Worm (Caenorhabditis elegans) whole organism, L4 larva: ENCODE data around the gene B0238.9.

Source experiments
- T26A8.4 ChIP-seq: fragments of 200-800 bp; sonication (Bioruptor generic); IDR thresholded peaks from 2 replicates; pipeline ENCODE4 v1.3.6; 2022; ENCODE audit warnings: missing genetic modification characterization, missing compliant biosample characterization
- daf-12 ChIP-seq: fragments of 150-350 bp; optimal IDR thresholded peaks from 2 replicates; lab custom pipeline; 2014; ENCODE audit warnings: missing biosample characterization, missing genetic modification reagents, missing genetic modification characterization
- egl-27 ChIP-seq: sonication (generic microtip); optimal IDR thresholded peaks from 3 replicates; lab custom pipeline; 2017; ENCODE audit warnings: missing biosample characterization, missing genetic modification reagents, missing genetic modification characterization
- jun-1 ChIP-seq: fragments of 150-350 bp; optimal IDR thresholded peaks from 2 replicates; lab custom pipeline; 2014; ENCODE audit warnings: missing biosample characterization, missing genetic modification reagents, missing genetic modification characterization
- lin-39 ChIP-seq: fragments of 150-350 bp; optimal IDR thresholded peaks from 2 replicates; lab custom pipeline; 2014; ENCODE audit warnings: missing biosample characterization, missing genetic modification reagents, missing genetic modification characterization
- mdl-1 ChIP-seq, 2 experiments: fragments of 150-350 bp in 1 of 2; sonication (generic microtip) in 1 of 2; optimal IDR thresholded peaks; 2 replicates each; lab custom pipeline; 2014 to 2017; ENCODE audit warnings: missing biosample characterization in 2 of 2, missing genetic modification characterization in 2 of 2
- snpc-1.2 ChIP-seq: fragments of 200-800 bp; sonication (Bioruptor generic); IDR thresholded peaks from 2 replicates; pipeline ENCODE4 v1.3.6; 2022; ENCODE audit warnings: missing genetic modification reagents, missing genetic modification characterization, missing compliant biosample characterization
- zag-1 ChIP-seq: fragments of 150-350 bp; optimal IDR thresholded peaks from 2 replicates; lab custom pipeline; 2014; ENCODE audit warnings: missing biosample characterization, missing genetic modification characterization
- zfp-2 ChIP-seq: sonication (generic microtip); optimal IDR thresholded peaks from 2 replicates; lab custom pipeline; 2016; ENCODE audit warnings: mild to moderate bottlenecking, missing genetic modification characterization, missing compliant biosample characterization
- ztf-11 ChIP-seq: fragments of 150-350 bp; optimal IDR thresholded peaks from 2 replicates; lab custom pipeline; 2014; ENCODE audit warnings: missing biosample characterization, missing genetic modification characterization

- TF ChIP-seq lin-39 (tag; lab: Kevin White, UChicago): no peak
- TF ChIP-seq ztf-11: no peak
- no peak for TF ChIP-seq zag-1 (tag; lab: Kevin White, UChicago)
- TF ChIP-seq T26A8.4 (GFP tag; lab: Robert Waterston, UW): no peak
- no peak for TF ChIP-seq mdl-1 (tag; optimal IDR thresholded peaks at IDR 0.05; lab: Kevin White, UChicago)
- no peak for TF ChIP-seq snpc-1.2
- TF ChIP-seq jun-1 (tag; lab: Kevin White, UChicago): no peak
- no peak for TF ChIP-seq egl-27 (tag; lab: Kevin White, UChicago)
- no peak for TF ChIP-seq zfp-2 (tag; lab: Kevin White, UChicago)
- no peak for TF ChIP-seq daf-12 (tag; lab: Kevin White, UChicago)
These were observed 23.3 kb upstream of the B0238.9 start for ce11 chrV:5301226-5301625.
